Fruit fly (Drosophila melanogaster) whole organism, embryonic: ENCODE data around the gene pyx.

Source experiments
- Antp ChIP-seq: fragments of 200-800 bp; sonication (Bioruptor generic); optimal IDR thresholded peaks from 3 replicates; lab custom pipeline; 2016; ENCODE audit warnings: missing biosample characterization, missing genetic modification characterization
- Bgb ChIP-seq: fragments of 200-800 bp; sonication (Bioruptor generic); IDR thresholded peaks from 2 replicates; pipeline ENCODE4 v1.3.6; 2022; ENCODE audit warnings: missing biosample characterization, missing genetic modification characterization; ENCODE audit not compliant: partially characterized antibody
- CG10274 ChIP-seq: fragments of 200-800 bp; sonication (Bioruptor generic); optimal IDR thresholded peaks from 3 replicates; lab custom pipeline; 2017; ENCODE audit warnings: missing biosample characterization, mild to moderate bottlenecking, missing genetic modification characterization
- CG14050 ChIP-seq: fragments of 200-800 bp; sonication (Bioruptor generic); IDR thresholded peaks from 3 replicates; pipeline ENCODE4 v1.3.6; 2022; ENCODE audit warnings: missing biosample characterization, missing genetic modification characterization
- CG15011 ChIP-seq: fragments of 200-800 bp; sonication (Bioruptor generic); optimal IDR thresholded peaks from 3 replicates; lab custom pipeline; 2018; ENCODE audit warnings: missing biosample characterization, mild to moderate bottlenecking, missing genetic modification characterization
- CG15073 ChIP-seq: fragments of 200-800 bp; sonication (Bioruptor generic); optimal IDR thresholded peaks from 2 replicates; lab custom pipeline; 2016; ENCODE audit warnings: missing biosample characterization, missing genetic modification characterization
- CG17802 ChIP-seq: fragments of 200-800 bp; sonication (Bioruptor generic); optimal IDR thresholded peaks from 2 replicates; lab custom pipeline; 2018; ENCODE audit warnings: missing biosample characterization, mild to moderate bottlenecking, missing genetic modification characterization, moderate library complexity
- CG32772 ChIP-seq: fragments of 200-800 bp; sonication (Bioruptor generic); IDR thresholded peaks from 2 replicates; pipeline ENCODE4 v1.3.6; 2022; ENCODE audit warnings: missing biosample characterization, missing genetic modification characterization
- CG3847 ChIP-seq: fragments of 200-800 bp; sonication (Bioruptor generic); IDR thresholded peaks from 2 replicates; pipeline ENCODE4 v1.3.6; 2022; ENCODE audit warnings: missing biosample characterization, missing genetic modification characterization
- CG4404 ChIP-seq: fragments of 200-800 bp; sonication (Bioruptor generic); IDR thresholded peaks from 2 replicates; pipeline ENCODE4 v1.3.6; 2022; ENCODE audit warnings: missing biosample characterization, missing genetic modification characterization
- CG5953 ChIP-seq: fragments of 200-800 bp; sonication (Bioruptor generic); IDR thresholded peaks from 2 replicates; pipeline ENCODE4 v1.3.6; 2022; ENCODE audit warnings: missing biosample characterization, missing genetic modification characterization
- CG6254 ChIP-seq: fragments of 200-800 bp; sonication (Bioruptor generic); optimal IDR thresholded peaks from 3 replicates; lab custom pipeline; 2017; ENCODE audit warnings: mild to moderate bottlenecking, missing biosample characterization, missing genetic modification reagents, missing genetic modification characterization
- CG6654 ChIP-seq: fragments of 200-800 bp; sonication (Bioruptor generic); optimal IDR thresholded peaks from 2 replicates; lab custom pipeline; 2017; ENCODE audit warnings: missing biosample characterization, mild to moderate bottlenecking, missing genetic modification characterization
- CG7271 ChIP-seq: fragments of 200-800 bp; sonication (Bioruptor generic); optimal IDR thresholded peaks from 2 replicates; lab custom pipeline; 2018; ENCODE audit warnings: missing biosample characterization, mild to moderate bottlenecking, missing genetic modification characterization, moderate library complexity
- CG7556 ChIP-seq: fragments of 200-800 bp; sonication (Bioruptor generic); optimal IDR thresholded peaks from 2 replicates; lab custom pipeline; 2017; ENCODE audit warnings: missing biosample characterization, mild to moderate bottlenecking, missing genetic modification characterization
- CG7928 ChIP-seq: fragments of 200-800 bp; sonication (Bioruptor generic); optimal IDR thresholded peaks from 2 replicates; lab custom pipeline; 2017; ENCODE audit warnings: missing biosample characterization, mild to moderate bottlenecking, missing genetic modification characterization
- CG8478 ChIP-seq: fragments of >200 bp; optimal IDR thresholded peaks from 2 replicates; lab custom pipeline; 2018
- CG9727 ChIP-seq: fragments of 200-800 bp; sonication (Bioruptor generic); optimal IDR thresholded peaks from 3 replicates; lab custom pipeline; 2017; ENCODE audit warnings: missing biosample characterization, mild to moderate bottlenecking, missing genetic modification characterization
- Dfd ChIP-seq, 2 experiments: fragments of >200 bp; optimal IDR thresholded peaks; 2 replicates each; lab custom pipeline; 2017; ENCODE audit warnings: missing biosample characterization in 2 of 2, missing genetic modification characterization in 2 of 2
- Ets65A ChIP-seq: fragments of 200-800 bp; sonication (Bioruptor generic); peaks from one replicate; lab custom pipeline; 2016; ENCODE audit warnings: missing biosample characterization, missing genetic modification characterization
- Fer2 ChIP-seq: fragments of 200-800 bp; sonication (Bioruptor generic); optimal IDR thresholded peaks from 2 replicates; lab custom pipeline; 2018; ENCODE audit warnings: missing biosample characterization, mild to moderate bottlenecking, missing genetic modification characterization, moderate library complexity
- HLH4C ChIP-seq: fragments of 200-800 bp; sonication (Bioruptor generic); IDR thresholded peaks from 3 replicates; pipeline ENCODE4 v1.3.6; 2022; ENCODE audit warnings: missing biosample characterization, missing genetic modification characterization; ENCODE audit not compliant: partially characterized antibody
- Kr ChIP-seq: fragments of 200-800 bp; sonication (Bioruptor generic); optimal IDR thresholded peaks from 2 replicates; lab custom pipeline; 2017; ENCODE audit warnings: missing biosample characterization, mild to moderate bottlenecking, missing genetic modification characterization
- MBD-R2 ChIP-seq: fragments of 200-800 bp; sonication (Bioruptor generic); IDR thresholded peaks from 2 replicates; pipeline ENCODE4 v1.3.6; 2022; ENCODE audit warnings: missing biosample characterization, missing genetic modification characterization
- MESR4 ChIP-seq: fragments of 200-800 bp; sonication (Bioruptor generic); optimal IDR thresholded peaks from 2 replicates; lab custom pipeline; 2018; ENCODE audit warnings: missing biosample characterization, mild to moderate bottlenecking, missing genetic modification characterization, moderate library complexity
- Meics ChIP-seq: fragments of 200-800 bp; sonication (Bioruptor generic); optimal IDR thresholded peaks from 2 replicates; lab custom pipeline; 2017; ENCODE audit warnings: missing biosample characterization, mild to moderate bottlenecking, missing genetic modification characterization
- Oaz ChIP-seq: fragments of 200-800 bp; sonication (Bioruptor generic); IDR thresholded peaks from 2 replicates; pipeline ENCODE4 v1.3.6; 2022; ENCODE audit warnings: missing biosample characterization, missing genetic modification characterization
- Ravus ChIP-seq: fragments of 200-800 bp; sonication (Bioruptor generic); IDR thresholded peaks from 2 replicates; pipeline ENCODE4 v1.3.6; 2022; ENCODE audit warnings: missing biosample characterization, missing genetic modification characterization
- Tbp ChIP-seq: fragments of >200 bp; optimal IDR thresholded peaks from 2 replicates; lab custom pipeline; 2018; ENCODE audit warnings: missing biosample characterization, missing genetic modification characterization
- abd-A ChIP-seq: fragments of 200-800 bp; sonication (Bioruptor generic); optimal IDR thresholded peaks from 3 replicates; lab custom pipeline; 2019; ENCODE audit warnings: missing biosample characterization, mild to moderate bottlenecking, missing genetic modification characterization, moderate library complexity
- ap ChIP-seq: fragments of 200-800 bp; sonication (Bioruptor generic); IDR thresholded peaks from 2 replicates; pipeline ENCODE4 v1.3.6; 2022; ENCODE audit warnings: missing biosample characterization, missing genetic modification characterization
- bsh ChIP-seq, 2 experiments: fragments of 200-800 bp; sonication (Bioruptor generic); optimal IDR thresholded peaks; 2 replicates each; lab custom pipeline; 2017 to 2018; ENCODE audit warnings: mild to moderate bottlenecking in 2 of 2, missing biosample characterization in 2 of 2, missing genetic modification characterization in 2 of 2, moderate library complexity in 1 of 2
- chif ChIP-seq, 2 experiments: fragments of 200-800 bp; sonication (Bioruptor generic); optimal IDR thresholded peaks; 3 replicates each; lab custom pipeline; 2016; ENCODE audit warnings: missing biosample characterization in 2 of 2, missing genetic modification characterization in 2 of 2
- dysf ChIP-seq: fragments of 200-800 bp; sonication (Bioruptor generic); IDR thresholded peaks from 3 replicates; pipeline ENCODE4 v1.3.6; 2022; ENCODE audit warnings: missing biosample characterization, missing genetic modification characterization
- ftz-f1 ChIP-seq: fragments of 200-800 bp; sonication (Bioruptor generic); optimal IDR thresholded peaks from 2 replicates; lab custom pipeline; 2016; ENCODE audit warnings: missing biosample characterization, missing genetic modification characterization
- gt ChIP-seq: fragments of 200-800 bp; sonication (Bioruptor generic); IDR thresholded peaks from 2 replicates; pipeline ENCODE4 v1.3.6; 2022; ENCODE audit warnings: missing biosample characterization, missing genetic modification characterization
- h ChIP-seq: fragments of >200 bp; optimal IDR thresholded peaks from 2 replicates; lab custom pipeline; 2017
- kah ChIP-seq: fragments of 200-800 bp; sonication (Bioruptor generic); optimal IDR thresholded peaks from 2 replicates; lab custom pipeline; 2018; ENCODE audit warnings: missing biosample characterization, mild to moderate bottlenecking, missing genetic modification characterization
- lola ChIP-seq, 3 experiments: fragments of >200 bp in 2 of 3; fragments of 200-800 bp in 1 of 3; sonication (Bioruptor generic) in 1 of 3; optimal IDR thresholded peaks; 2 replicates each; lab custom pipeline; 2017 to 2019; ENCODE audit warnings: missing biosample characterization in 3 of 3, missing genetic modification characterization in 3 of 3, mild to moderate bottlenecking in 1 of 3, moderate library complexity in 1 of 3
- pb ChIP-seq: fragments of 200-800 bp; sonication (Bioruptor generic); optimal IDR thresholded peaks from 3 replicates; lab custom pipeline; 2016; ENCODE audit warnings: missing biosample characterization, missing genetic modification characterization
- phol ChIP-seq: fragments of 200-800 bp; sonication (Bioruptor generic); optimal IDR thresholded peaks from 3 replicates; lab custom pipeline; 2018; ENCODE audit warnings: missing biosample characterization, mild to moderate bottlenecking, missing genetic modification characterization, moderate library complexity
- sc ChIP-seq, 3 experiments: fragments of >200 bp in 2 of 3; fragments of 200-800 bp in 1 of 3; sonication (Bioruptor generic) in 1 of 3; optimal IDR thresholded peaks; 2 replicates in 2 of 3; 3 replicates in 1 of 3; lab custom pipeline; 2017; ENCODE audit warnings: mild to moderate bottlenecking in 1 of 3, missing biosample characterization in 1 of 3, missing genetic modification characterization in 1 of 3, missing genetic modification reagents in 1 of 3
- seq ChIP-seq: fragments of 200-800 bp; sonication (Bioruptor generic); IDR thresholded peaks from 2 replicates; pipeline ENCODE4 v1.3.6; 2022; ENCODE audit warnings: missing biosample characterization, missing genetic modification characterization
- sob ChIP-seq: fragments of 200-800 bp; sonication (Bioruptor generic); IDR thresholded peaks from 2 replicates; pipeline ENCODE4 v1.3.6; 2022; ENCODE audit warnings: missing biosample characterization, missing genetic modification characterization
- stc ChIP-seq: fragments of 200-800 bp; sonication (Bioruptor generic); IDR thresholded peaks from 2 replicates; pipeline ENCODE4 v1.3.6; 2022; ENCODE audit warnings: missing biosample characterization, missing genetic modification characterization
- stwl ChIP-seq: fragments of 200-800 bp; sonication (Bioruptor generic); optimal IDR thresholded peaks from 3 replicates; lab custom pipeline; 2018; ENCODE audit warnings: missing biosample characterization, mild to moderate bottlenecking, missing genetic modification characterization, moderate library complexity
- tio ChIP-seq: fragments of 200-800 bp; sonication (Bioruptor generic); optimal IDR thresholded peaks from 2 replicates; lab custom pipeline; 2017; ENCODE audit warnings: missing biosample characterization, missing genetic modification characterization, inconsistent platforms
- trh ChIP-seq: fragments of 200-800 bp; sonication (Bioruptor generic); optimal IDR thresholded peaks from 2 replicates; lab custom pipeline; 2016; ENCODE audit warnings: missing biosample characterization, missing genetic modification characterization
- vvl ChIP-seq: fragments of 200-800 bp; sonication (Bioruptor generic); IDR thresholded peaks from 2 replicates; pipeline ENCODE4 v1.3.6; 2022; ENCODE audit warnings: missing biosample characterization, missing genetic modification characterization
- zf30C ChIP-seq: fragments of 200-800 bp; sonication (Bioruptor generic); optimal IDR thresholded peaks from 3 replicates; lab custom pipeline; 2018; ENCODE audit warnings: missing biosample characterization, mild to moderate bottlenecking, missing genetic modification characterization
- zfh1 ChIP-seq: fragments of 200-800 bp; sonication (Bioruptor generic); IDR thresholded peaks from 3 replicates; pipeline ENCODE4 v1.3.6; 2022; ENCODE audit warnings: missing biosample characterization, missing genetic modification characterization

The pyx gene

DNA sequence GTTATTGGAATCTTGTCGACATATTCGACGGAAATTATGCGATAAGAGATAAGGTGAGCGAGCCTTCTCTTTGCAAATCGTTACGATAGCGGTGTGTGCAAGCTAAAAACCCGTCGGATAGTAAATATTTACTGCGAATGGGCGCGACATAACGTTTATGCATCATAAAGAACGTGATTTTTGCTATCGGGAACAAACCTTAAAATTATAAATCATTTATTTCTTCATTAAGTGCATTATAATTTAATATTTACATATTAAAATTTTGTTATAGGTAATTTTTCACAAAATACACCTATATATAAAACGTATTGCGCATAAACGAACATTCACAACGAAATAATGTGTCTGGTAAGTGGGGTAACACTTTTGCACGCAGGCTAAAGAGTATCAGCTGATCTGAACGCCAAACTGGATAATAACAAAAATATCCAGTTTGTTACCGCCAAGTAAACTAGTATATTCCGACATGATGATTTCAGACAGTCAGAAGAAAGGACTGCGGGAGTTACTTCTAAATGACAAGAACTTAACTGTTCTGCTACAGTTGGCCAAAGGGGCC, 17.1 kb downstream of the pyx start, which contains the start of the genes Gk1 and CG13876 (continued):
- TF ChIP-seq gt (GFP tag; lab: Robert Waterston, UW) (peak; percentile 71), CG7928 (GFP tag; lab: Kevin White, UChicago) (peak; percentile 75), HLH4C (GFP tag; lab: Robert Waterston, UW) (no peak), chif (GFP tag; optimal IDR thresholded peaks at IDR 0.05; lab: Kevin White, UChicago) (peak in 1 of 2 experiments; percentile 44), CG8478 (no peak), MESR4 (GFP tag; lab: Kevin White, UChicago) (peak; percentile 48), ftz-f1 (GFP tag; lab: Kevin White, UChicago) (no peak), Ravus (GFP tag; lab: Robert Waterston, UW) (peak; percentile 77), ap (GFP tag; lab: Robert Waterston, UW) (peak; percentile 89), tio (no peak), h (no peak), Kr (no peak), phol (tag; lab: Kevin White, UChicago) (peak; percentile 96), CG15073 (GFP tag; lab: Kevin White, UChicago) (peak; percentile 19), CG14050 (GFP tag; lab: Robert Waterston, UW) (peak; percentile 95), kah (peak; percentile 89), CG17802 (peak; percentile 53), zfh1 (GFP tag; lab: Robert Waterston, UW) (peak; percentile 96), CG3847 (peak; percentile 94), Oaz (GFP tag; lab: Robert Waterston, UW) (peak; percentile 91), stc (GFP tag; lab: Robert Waterston, UW) (peak; percentile 96), sob (peak; percentile 95), CG6654 (GFP tag; lab: Kevin White, UChicago) (peak; percentile 66), bsh (GFP tag; optimal IDR thresholded peaks at IDR 0.05; lab: Kevin White, UChicago) (peak; percentile 76 to 96), CG6254 (GFP tag; lab: Kevin White, UChicago) (peak; percentile 88), abd-A (tag; lab: Kevin White, UChicago) (no peak), vvl (GFP tag; lab: Robert Waterston, UW) (peak; percentile 98), lola (GFP tag; optimal IDR thresholded peaks at IDR 0.05; lab: Kevin White, UChicago) (peak in 1 of 3 experiments; percentile 94), CG5953 (GFP tag; lab: Robert Waterston, UW) (peak; percentile 85), Dfd (GFP tag; optimal IDR thresholded peaks at IDR 0.05; lab: Kevin White, UChicago) (no peak), MBD-R2 (GFP tag; lab: Robert Waterston, UW) (peak; percentile 94), Meics (GFP tag; lab: Kevin White, UChicago) (peak; percentile 97), CG7271 (peak; percentile 94), CG9727 (GFP tag; lab: Kevin White, UChicago) (peak; percentile 97), Antp (GFP tag; lab: Kevin White, UChicago) (no peak), Ets65A (GFP tag; lab: Kevin White, UChicago) (peak; percentile 92), zf30C (GFP tag; lab: Kevin White, UChicago) (peak; percentile 25), CG32772 (GFP tag; lab: Robert Waterston, UW) (peak; percentile 84), CG7556 (GFP tag; lab: Kevin White, UChicago) (peak; percentile 95), sc (optimal IDR thresholded peaks at IDR 0.05; lab: Kevin White, UChicago) (no peak), sc (GFP tag; optimal IDR thresholded peaks at IDR 0.05; lab: Kevin White, UChicago) (peak; percentile 82), dysf (GFP tag; lab: Robert Waterston, UW) (peak; percentile 95), CG10274 (GFP tag; lab: Kevin White, UChicago) (peak; percentile 79), CG15011 (GFP tag; lab: Kevin White, UChicago) (no peak), stwl (tag; lab: Kevin White, UChicago) (peak; percentile 74), Bgb (GFP tag; lab: Robert Waterston, UW) (no peak), Tbp (GFP tag; lab: Kevin White, UChicago) (no peak), Fer2 (peak; percentile 95), pb (no peak), seq (GFP tag; lab: Robert Waterston, UW) (peak; percentile 92), CG4404 (GFP tag; lab: Robert Waterston, UW) (peak; percentile 65), trh (GFP tag; lab: Kevin White, UChicago) (peak; percentile 77)
